Worm (Caenorhabditis elegans) whole organism, young adult: Measurements from ENCODE around the gene srbc-40.

Source experiments
- F52B5.7 ChIP-seq: sonication (generic microtip); optimal IDR thresholded peaks from 2 replicates; lab custom pipeline; 2016; ENCODE audit warnings: mild to moderate bottlenecking, missing genetic modification characterization, missing compliant biosample characterization
- F57A8.1 ChIP-seq: fragments of 200-800 bp; sonication (Bioruptor generic); optimal IDR thresholded peaks from 2 replicates; lab custom pipeline; 2018; ENCODE audit warnings: mild to moderate bottlenecking, missing genetic modification characterization, moderate library complexity, missing compliant biosample characterization
- T26A5.8 ChIP-seq: sonication (generic microtip); optimal IDR thresholded peaks from 2 replicates; lab custom pipeline; 2016; ENCODE audit warnings: missing genetic modification characterization, missing compliant biosample characterization
- Y53G8AR.9 ChIP-seq: fragments of 200-800 bp; sonication (Bioruptor generic); conservative IDR thresholded peaks from 2 replicates; pipeline ENCODE4 v1.3.6; 2022; ENCODE audit warnings: missing genetic modification reagents, missing genetic modification characterization, missing compliant biosample characterization
- Y56A3A.18 ChIP-seq: fragments of 200-800 bp; sonication (Bioruptor generic); IDR thresholded peaks from 2 replicates; pipeline ENCODE4 v1.3.6; 2022; ENCODE audit warnings: missing genetic modification reagents, missing genetic modification characterization, missing compliant biosample characterization
- Y79H2A.3 ChIP-seq: fragments of 200-800 bp; sonication (Bioruptor generic); conservative IDR thresholded peaks from 2 replicates; pipeline ENCODE4 v1.3.6; 2022; ENCODE audit warnings: missing genetic modification reagents, missing genetic modification characterization, missing compliant biosample characterization
- Y95B8A.8 ChIP-seq: fragments of 200-800 bp; sonication (Bioruptor generic); IDR thresholded peaks from 2 replicates; pipeline ENCODE4 v1.3.6; 2022; ENCODE audit warnings: missing genetic modification reagents, missing genetic modification characterization, missing compliant biosample characterization
- ZK185.1 ChIP-seq: sonication (generic microtip); optimal IDR thresholded peaks from 2 replicates; lab custom pipeline; 2016; ENCODE audit warnings: mild to moderate bottlenecking, missing genetic modification characterization, missing compliant biosample characterization; ENCODE audit not compliant: poor library complexity, severe bottlenecking
- aptf-3 ChIP-seq: fragments of 200-800 bp; sonication (Bioruptor generic); IDR thresholded peaks from 2 replicates; pipeline ENCODE4 v1.3.6; 2022; ENCODE audit warnings: missing genetic modification characterization, missing compliant biosample characterization
- attf-3 ChIP-seq: fragments of 200-800 bp; sonication (Bioruptor generic); conservative IDR thresholded peaks from 2 replicates; pipeline ENCODE4 v1.3.6; 2022; ENCODE audit warnings: missing genetic modification reagents, missing genetic modification characterization, missing compliant biosample characterization
- attf-6 ChIP-seq: fragments of 200-800 bp; sonication (Bioruptor generic); IDR thresholded peaks from 2 replicates; pipeline ENCODE4 v1.3.6; 2022; ENCODE audit warnings: missing genetic modification reagents, missing genetic modification characterization, missing compliant biosample characterization
- cebp-2 ChIP-seq: fragments of 200-800 bp; sonication (Bioruptor generic); IDR thresholded peaks from 2 replicates; pipeline ENCODE4 v1.3.6; 2022; ENCODE audit warnings: missing genetic modification characterization, missing compliant biosample characterization
- ceh-100 ChIP-seq: fragments of 200-800 bp; sonication (Bioruptor generic); IDR thresholded peaks from 2 replicates; pipeline ENCODE4 v1.3.6; 2022; ENCODE audit warnings: missing genetic modification reagents, missing genetic modification characterization, missing compliant biosample characterization
- ceh-79 ChIP-seq: sonication (generic microtip); optimal IDR thresholded peaks from 2 replicates; lab custom pipeline; 2017; ENCODE audit warnings: mild to moderate bottlenecking, missing genetic modification characterization, missing compliant biosample characterization
- dox-1 ChIP-seq: fragments of 200-800 bp; sonication (Bioruptor generic); IDR thresholded peaks from 2 replicates; pipeline ENCODE4 v1.3.6; 2022; ENCODE audit warnings: missing genetic modification reagents, missing genetic modification characterization, missing compliant biosample characterization
- dpff-1 ChIP-seq: sonication (generic microtip); optimal IDR thresholded peaks from 2 replicates; lab custom pipeline; 2017; ENCODE audit warnings: mild to moderate bottlenecking, missing genetic modification characterization, missing compliant biosample characterization
- ets-4 ChIP-seq: fragments of 200-800 bp; sonication (Bioruptor generic); optimal IDR thresholded peaks from 2 replicates; lab custom pipeline; 2018; ENCODE audit warnings: mild to moderate bottlenecking, missing genetic modification characterization, missing compliant biosample characterization
- hlh-26 ChIP-seq: fragments of 200-800 bp; sonication (Bioruptor generic); conservative IDR thresholded peaks from 2 replicates; pipeline ENCODE4 v1.3.6; 2022; ENCODE audit warnings: missing genetic modification reagents, missing genetic modification characterization, missing compliant biosample characterization
- let-526 ChIP-seq: fragments of 200-800 bp; sonication (Bioruptor generic); IDR thresholded peaks from 2 replicates; pipeline ENCODE4 v1.3.6; 2022; ENCODE audit warnings: missing genetic modification reagents, missing genetic modification characterization, missing compliant biosample characterization
- lin-35 ChIP-seq, 3 experiments: fragments of 150-350 bp in 2 of 3; sonication (generic microtip) in 1 of 3; optimal IDR thresholded peaks; 2 replicates each; lab custom pipeline; 2014 to 2018; ENCODE audit warnings: missing biosample characterization in 3 of 3, missing genetic modification characterization in 3 of 3, missing genetic modification reagents in 3 of 3
- lsl-1 ChIP-seq: fragments of 200-800 bp; sonication (Bioruptor generic); optimal IDR thresholded peaks from 2 replicates; lab custom pipeline; 2018; ENCODE audit warnings: mild to moderate bottlenecking, missing genetic modification characterization, moderate library complexity, missing compliant biosample characterization
- madf-10 ChIP-seq: sonication (generic microtip); optimal IDR thresholded peaks from 2 replicates; lab custom pipeline; 2016; ENCODE audit warnings: mild to moderate bottlenecking, missing genetic modification characterization, missing compliant biosample characterization
- mcd-1 ChIP-seq: fragments of 200-800 bp; sonication (Bioruptor generic); IDR thresholded peaks from 2 replicates; pipeline ENCODE4 v1.3.6; 2022; ENCODE audit warnings: missing genetic modification reagents, missing genetic modification characterization, missing compliant biosample characterization
- mel-28 ChIP-seq: sonication (generic microtip); optimal IDR thresholded peaks from 2 replicates; lab custom pipeline; 2016; ENCODE audit warnings: borderline replicate concordance, mild to moderate bottlenecking, missing genetic modification characterization, missing compliant biosample characterization
- mxl-1 ChIP-seq: sonication (generic microtip); optimal IDR thresholded peaks from 2 replicates; lab custom pipeline; 2016; ENCODE audit warnings: missing genetic modification characterization, missing compliant biosample characterization
- nfya-1 ChIP-seq: sonication (generic microtip); optimal IDR thresholded peaks from 2 replicates; lab custom pipeline; 2017; ENCODE audit warnings: antibody characterized with exemption, missing compliant biosample characterization, missing genetic modification characterization, borderline replicate concordance; ENCODE audit not compliant: insufficient read depth
- nfya-2 ChIP-seq: fragments of 200-800 bp; sonication (Bioruptor generic); IDR thresholded peaks from 2 replicates; pipeline ENCODE4 v1.3.6; 2022; ENCODE audit warnings: missing genetic modification reagents, missing genetic modification characterization, missing compliant biosample characterization
- nhr-27 ChIP-seq: fragments of 200-800 bp; sonication (Bioruptor generic); optimal IDR thresholded peaks from 2 replicates; lab custom pipeline; 2018; ENCODE audit warnings: mild to moderate bottlenecking, missing genetic modification characterization, moderate library complexity, missing compliant biosample characterization
- pbrm-1 ChIP-seq: fragments of 200-800 bp; sonication (Bioruptor generic); IDR thresholded peaks from 2 replicates; pipeline ENCODE4 v1.3.6; 2022; ENCODE audit warnings: missing genetic modification reagents, missing genetic modification characterization, missing compliant biosample characterization
- sptf-2 ChIP-seq: fragments of 200-800 bp; sonication (Bioruptor generic); optimal IDR thresholded peaks from 2 replicates; lab custom pipeline; 2018; ENCODE audit warnings: mild to moderate bottlenecking, missing genetic modification characterization, missing compliant biosample characterization
- tbx-9 ChIP-seq: sonication (generic microtip); optimal IDR thresholded peaks from 2 replicates; lab custom pipeline; 2016; ENCODE audit warnings: borderline replicate concordance, missing genetic modification characterization, inconsistent platforms, missing compliant biosample characterization
- tlf-1 ChIP-seq: fragments of 200-800 bp; sonication (Bioruptor generic); optimal IDR thresholded peaks from 2 replicates; lab custom pipeline; 2018; ENCODE audit warnings: mild to moderate bottlenecking, missing genetic modification characterization, missing compliant biosample characterization
- unc-62 ChIP-seq: fragments of 150-350 bp; optimal IDR thresholded peaks from 2 replicates; lab custom pipeline; 2014; ENCODE audit warnings: missing biosample characterization, missing genetic modification reagents, missing genetic modification characterization
- zim-3 ChIP-seq: sonication (generic microtip); optimal IDR thresholded peaks from 2 replicates; lab custom pipeline; 2017; ENCODE audit warnings: mild to moderate bottlenecking, missing genetic modification characterization, moderate library complexity, missing compliant biosample characterization
- ztf-22 ChIP-seq: fragments of 200-800 bp; sonication (Bioruptor generic); optimal IDR thresholded peaks from 2 replicates; lab custom pipeline; 2018; ENCODE audit warnings: mild to moderate bottlenecking, missing genetic modification characterization, moderate library complexity, missing compliant biosample characterization
- ztf-28 ChIP-seq: fragments of 200-800 bp; sonication (Bioruptor generic); IDR thresholded peaks from 2 replicates; pipeline ENCODE4 v1.3.6; 2022; ENCODE audit warnings: missing genetic modification reagents, missing genetic modification characterization, missing compliant biosample characterization
- ztf-3 ChIP-seq: fragments of 200-800 bp; sonication (Bioruptor generic); optimal IDR thresholded peaks from 2 replicates; lab custom pipeline; 2018; ENCODE audit warnings: mild to moderate bottlenecking, missing genetic modification characterization, missing compliant biosample characterization

The srbc-40 gene

ce11 chrV:752679-753333 lies 33.2 kb upstream of the srbc-40 start, which contains the start of the genes str-262 and srp-1:
Gene str-262 (minus strand): TSS chrV:752779.
Gene srp-1 (plus strand): TSS chrV:753283.
- TF ChIP-seq let-526 = no peak
- no peak for TF ChIP-seq dox-1
- no peak for TF ChIP-seq tlf-1
- no peak for TF ChIP-seq lsl-1 (GFP tag; lab: Kevin White, UChicago)
- TF ChIP-seq mcd-1 (GFP tag; lab: Robert Waterston, UW) = no peak
- no peak for TF ChIP-seq aptf-3 (GFP tag; lab: Robert Waterston, UW)
- no peak for TF ChIP-seq Y79H2A.3 (GFP tag; lab: Robert Waterston, UW)
- TF ChIP-seq sptf-2 (GFP tag; lab: Kevin White, UChicago) = no peak
- TF ChIP-seq ceh-79 (tag; lab: Kevin White, UChicago) = no peak
- TF ChIP-seq nfya-1 (tag; lab: Kevin White, UChicago) = no peak
- no peak for TF ChIP-seq nfya-2 (GFP tag; lab: Robert Waterston, UW)
- TF ChIP-seq ets-4 (GFP tag; lab: Kevin White, UChicago) = no peak
- no peak for TF ChIP-seq lin-35 (GFP tag; optimal IDR thresholded peaks at IDR 0.05; lab: Kevin White, UChicago)
- no peak for TF ChIP-seq Y53G8AR.9 (GFP tag; lab: Robert Waterston, UW)
- no peak for TF ChIP-seq attf-3 (GFP tag; lab: Robert Waterston, UW)

DNA sequence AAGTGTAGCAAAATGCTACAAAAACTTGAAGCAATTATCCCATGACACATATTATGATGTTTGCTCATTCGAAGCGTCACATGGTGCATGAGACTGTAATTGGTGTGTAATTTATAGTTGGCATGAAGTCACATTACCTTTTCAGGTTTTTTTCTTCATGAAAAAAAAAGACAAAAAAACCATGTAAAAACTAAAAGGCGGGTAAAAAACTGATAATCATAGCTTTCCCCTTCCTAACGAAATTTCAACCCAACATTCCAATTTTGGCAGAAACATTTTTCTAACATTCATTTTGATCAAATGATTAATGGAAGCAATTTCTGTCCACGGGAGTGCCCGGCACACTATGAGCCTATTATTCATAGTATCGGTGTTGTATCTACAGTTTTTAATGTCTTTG lies 28.4 kb upstream of the srbc-40 start, which contains the start of gene sri-4:
Gene sri-4 (plus strand): TSS at position 301 of the 400 bp plus-strand sequence.
- TF ChIP-seq zim-3 (tag; lab: Kevin White, UChicago) = no peak
- TF ChIP-seq F57A8.1 (GFP tag; lab: Kevin White, UChicago) = no peak

- no peak for TF ChIP-seq T26A5.8 (tag; lab: Kevin White, UChicago)
- no peak for TF ChIP-seq Y95B8A.8 (GFP tag; lab: Robert Waterston, UW)
- TF ChIP-seq attf-6 (GFP tag; lab: Robert Waterston, UW) = no peak
- TF ChIP-seq dpff-1 (tag; lab: Kevin White, UChicago) = no peak
- no peak for TF ChIP-seq unc-62 (GFP tag; lab: Kevin White, UChicago)
- TF ChIP-seq mel-28 = no peak
- TF ChIP-seq Y56A3A.18 = no peak
- no peak for TF ChIP-seq cebp-2 (GFP tag; lab: Robert Waterston, UW)
- TF ChIP-seq tlf-1 = no peak
- TF ChIP-seq madf-10 (tag; lab: Kevin White, UChicago) = no peak
- TF ChIP-seq ztf-28 (GFP tag; lab: Robert Waterston, UW) = no peak
- TF ChIP-seq pbrm-1 (GFP tag; lab: Robert Waterston, UW) = no peak
Observed at ce11 chrV:743348-743747, 23.7 kb upstream of the srbc-40 start, which contains the start of gene str-134. Gene str-134 (plus strand): TSS chrV:743648.

- TF ChIP-seq ztf-3 (GFP tag; lab: Kevin White, UChicago) = no peak
- TF ChIP-seq F52B5.7 (tag; lab: Kevin White, UChicago) = no peak
- no peak for TF ChIP-seq tbx-9 (tag; lab: Kevin White, UChicago)
- no peak for TF ChIP-seq dox-1
- no peak for TF ChIP-seq mcd-1 (GFP tag; lab: Robert Waterston, UW)
- TF ChIP-seq nfya-2 (GFP tag; lab: Robert Waterston, UW) = no peak
- TF ChIP-seq mxl-1 = no peak
- no peak for TF ChIP-seq ztf-22 (GFP tag; lab: Kevin White, UChicago)
- TF ChIP-seq cebp-2 (GFP tag; lab: Robert Waterston, UW) = no peak
- no peak for TF ChIP-seq ZK185.1 (tag; lab: Kevin White, UChicago)
- TF ChIP-seq ceh-100 (GFP tag; lab: Robert Waterston, UW) = no peak
- no peak for TF ChIP-seq nhr-27 (tag; lab: Kevin White, UChicago)
- TF ChIP-seq hlh-26 = no peak
Observed at ce11 chrV:741820-742219, 22.2 kb upstream of the srbc-40 start, which contains the start of gene C05E4.7. Gene C05E4.7 (plus strand): TSS chrV:742120.
